Fruit fly (Drosophila melanogaster): Measurements from ENCODE around the gene CG34126.

- TF ChIP-seq pad (GFP tag; optimal IDR thresholded peaks at IDR 0.05) (peak; percentile 85), bab1 (GFP tag; optimal IDR thresholded peaks at IDR 0.05) (peak; percentile 83), Hr96 (GFP tag; optimal IDR thresholded peaks at IDR 0.05) (peak; percentile 71), CG12768 (GFP tag; optimal IDR thresholded peaks at IDR 0.05) (peak; percentile 55), CG33017 (tag; optimal IDR thresholded peaks at IDR 0.05) (peak; percentile 37), Clk (GFP tag; optimal IDR thresholded peaks at IDR 0.05) (peak; percentile 20), CG7045 (GFP tag; optimal IDR thresholded peaks at IDR 0.05) (peak; percentile 61), toe (GFP tag; optimal IDR thresholded peaks at IDR 0.05) (peak; percentile 82), Crg-1 (GFP tag; optimal IDR thresholded peaks at IDR 0.05) (peak; percentile 52), CG1620 (GFP tag; optimal IDR thresholded peaks at IDR 0.05) (peak; percentile 78)
Measured at dm6 chr2L:5010784-5011260, 29.4 kb downstream of the CG34126 start, which contains the start of the genes CG31917, Tfb5 and SelT.

Measured in whole organism, adult.